Fruit fly (Drosophila melanogaster) whole organism, pupa: ENCODE measurements around the gene CG11843.

Experiments used
- CG17806 ChIP-seq: fragments of 200-800 bp; sonication (Bioruptor generic); optimal IDR thresholded peaks from 2 replicates; lab custom pipeline; 2018; ENCODE audit warnings: missing biosample characterization, mild to moderate bottlenecking, missing genetic modification characterization, moderate library complexity
- CG4496 ChIP-seq: fragments of 200-800 bp; sonication (Bioruptor generic); IDR thresholded peaks from 3 replicates; pipeline ENCODE4 v1.3.6; 2022; ENCODE audit warnings: missing biosample characterization, missing genetic modification characterization
- CG8301 ChIP-seq: fragments of 200-800 bp; sonication (Bioruptor generic); optimal IDR thresholded peaks from 2 replicates; lab custom pipeline; 2018; ENCODE audit warnings: missing biosample characterization, mild to moderate bottlenecking, missing genetic modification characterization
- CG9948 ChIP-seq: fragments of 200-800 bp; sonication (Bioruptor generic); optimal IDR thresholded peaks from 2 replicates; lab custom pipeline; 2018; ENCODE audit warnings: missing biosample characterization, mild to moderate bottlenecking, missing genetic modification characterization, moderate library complexity
- Pif1A ChIP-seq: fragments of 200-800 bp; sonication (Bioruptor generic); optimal IDR thresholded peaks from 3 replicates; lab custom pipeline; 2016; ENCODE audit warnings: missing biosample characterization, missing genetic modification characterization
- fd96Ca ChIP-seq: fragments of 200-800 bp; sonication (Bioruptor generic); IDR thresholded peaks from 3 replicates; pipeline ENCODE4 v1.3.6; 2022; ENCODE audit warnings: missing biosample characterization, missing genetic modification characterization

- TF ChIP-seq CG9948 (tag; lab: Kevin White, UChicago), result peak; percentile 14
- TF ChIP-seq CG4496 (GFP tag; lab: Robert Waterston, UW), result no peak
- TF ChIP-seq fd96Ca, result no peak
- peak; percentile 17 for TF ChIP-seq CG17806 (tag; lab: Kevin White, UChicago)
- TF ChIP-seq CG8301 (tag; lab: Kevin White, UChicago), result peak; percentile 15
- peak; percentile 14 for TF ChIP-seq Pif1A (GFP tag; lab: Kevin White, UChicago)
These were observed 43.0 kb upstream of the CG11843 start for dm6 chr3R:29011144-29011543.
